Fruit fly (Drosophila melanogaster): ENCODE results near the gene CG32100.

CG32100 gene

DNA sequence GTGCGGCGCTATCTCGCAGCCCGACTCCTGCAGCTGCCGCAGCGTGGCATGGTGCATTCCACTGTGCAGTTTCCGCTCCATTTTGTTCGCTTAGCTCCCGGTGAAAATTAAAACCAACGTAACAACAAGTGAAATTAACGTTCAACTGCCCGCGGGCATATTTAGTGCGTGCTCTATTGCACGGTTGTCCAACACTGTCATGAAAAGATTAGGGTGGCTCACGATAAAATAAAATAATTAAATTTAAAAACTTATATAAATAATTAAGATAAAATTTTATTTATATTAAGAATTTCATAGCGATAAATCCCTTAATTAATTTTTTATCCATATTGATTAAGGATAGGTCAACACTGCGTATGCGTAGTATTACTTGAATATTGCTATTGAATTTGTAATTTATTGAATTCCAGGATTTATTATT, 3.9 kb downstream of the CG32100 start, which contains the start of gene Pbgs (continued):
- TF ChIP-seq CG14710 (tag; optimal IDR thresholded peaks at IDR 0.05) (peak; percentile 22), kni (GFP tag; optimal IDR thresholded peaks at IDR 0.05) (no peak), CG5180 (GFP tag; optimal IDR thresholded peaks at IDR 0.05) (peak; percentile 39), CG30020 (tag; optimal IDR thresholded peaks at IDR 0.05) (no peak), CG11456 (GFP tag; IDR thresholded peaks at IDR 0.05) (0 out of 3 replicates have a peak, but pooled peaks have one; percentile 3), MESR4 (GFP tag; optimal IDR thresholded peaks at IDR 0.05) (peak; percentile 62), jigr1 (GFP tag; IDR thresholded peaks at IDR 0.05) (no peak), slp2 (GFP tag; optimal IDR thresholded peaks at IDR 0.05) (no peak), bowl (GFP tag; IDR thresholded peaks at IDR 0.05) (no peak), her (GFP tag; optimal IDR thresholded peaks at IDR 0.05) (no peak), maf-S (GFP tag; optimal IDR thresholded peaks at IDR 0.05) (no peak), CG7556 (GFP tag; optimal IDR thresholded peaks at IDR 0.05) (peak; percentile 52), gce (GFP tag; IDR thresholded peaks at IDR 0.05) (peak; percentile 69; the same call in 2 of the 3 replicates), pan (optimal IDR thresholded peaks at IDR 0.05) (no peak), pan (GFP tag; optimal IDR thresholded peaks at IDR 0.05 in 1 of 2, IDR thresholded peaks at IDR 0.05 in 1 of 2) (peak in 1 of 2 experiments; percentile 64), Dek (tag; optimal IDR thresholded peaks at IDR 0.05) (peak; percentile 2), lov (optimal IDR thresholded peaks at IDR 0.05) (no peak), lov (GFP tag; IDR thresholded peaks at IDR 0.05) (no peak), sqz (GFP tag; optimal IDR thresholded peaks at IDR 0.05) (peak; percentile 28), CG10147 (GFP tag; optimal IDR thresholded peaks at IDR 0.05) (peak; percentile 53), CG43689 (GFP tag; IDR thresholded peaks at IDR 0.05) (no peak), CG10565 (GFP tag; optimal IDR thresholded peaks at IDR 0.05) (no peak), Usf (GFP tag; optimal IDR thresholded peaks at IDR 0.05) (no peak), CG8478 (optimal IDR thresholded peaks at IDR 0.05) (no peak), CG12236 (GFP tag; optimal IDR thresholded peaks at IDR 0.05) (no peak), prd (optimal IDR thresholded peaks at IDR 0.05) (no peak), prd (GFP tag; IDR thresholded peaks at IDR 0.05) (peak; percentile 50; the same call in 1 of the 3 replicates), CG17912 (GFP tag; optimal IDR thresholded peaks at IDR 0.05) (no peak), CG9727 (GFP tag; optimal IDR thresholded peaks at IDR 0.05) (peak; percentile 62), CG5245 (GFP tag; optimal IDR thresholded peaks at IDR 0.05) (no peak), CG11504 (tag; optimal IDR thresholded peaks at IDR 0.05) (peak; percentile 78), Side (GFP tag; optimal IDR thresholded peaks at IDR 0.05) (no peak), nom (GFP tag; optimal IDR thresholded peaks at IDR 0.05) (peak; percentile 38), dan (GFP tag; IDR thresholded peaks at IDR 0.05) (no peak), grn (GFP tag; optimal IDR thresholded peaks at IDR 0.05) (no peak), ato (GFP tag; IDR thresholded peaks at IDR 0.05; ENCODE audit: partially characterized antibody) (0 out of 2 replicates have a peak, but pooled peaks have one; percentile 24), CG9817 (tag; optimal IDR thresholded peaks at IDR 0.05) (peak; percentile 21), bcd (GFP tag; optimal IDR thresholded peaks at IDR 0.05) (no peak), CG17568 (GFP tag; optimal IDR thresholded peaks at IDR 0.05) (peak; percentile 97), CTCF (GFP tag; optimal IDR thresholded peaks at IDR 0.05) (no peak), CG7987 (GFP tag; optimal IDR thresholded peaks at IDR 0.05) (peak; percentile 2), CG11247 (GFP tag; IDR thresholded peaks at IDR 0.05) (no peak), Hr39 (optimal IDR thresholded peaks at IDR 0.05) (no peak), CG7745 (tag; optimal IDR thresholded peaks at IDR 0.05) (no peak), tll (GFP tag; optimal IDR thresholded peaks at IDR 0.05) (no peak), CG15011 (GFP tag; optimal IDR thresholded peaks at IDR 0.05) (no peak), CG4854 (GFP tag; optimal IDR thresholded peaks at IDR 0.05) (no peak), phol (tag; optimal IDR thresholded peaks at IDR 0.05) (peak; percentile 66), dimm (GFP tag; IDR thresholded peaks at IDR 0.05) (no peak), CG12659 (GFP tag; optimal IDR thresholded peaks at IDR 0.05) (peak; percentile 23), CG13296 (GFP tag; optimal IDR thresholded peaks at IDR 0.05) (peak; percentile 77), Opbp (GFP tag; IDR thresholded peaks at IDR 0.05; ENCODE audit: partially characterized antibody) (peak; percentile 37; the same call in 1 of the 3 replicates)

All from whole organism, embryonic.